Fruit fly (Drosophila melanogaster): ENCODE measurements around the gene pyd3.
A peak's percentile ranks its signal among the peaks of the same experiment; 100 is the strongest.

pyd3 gene

DNA sequence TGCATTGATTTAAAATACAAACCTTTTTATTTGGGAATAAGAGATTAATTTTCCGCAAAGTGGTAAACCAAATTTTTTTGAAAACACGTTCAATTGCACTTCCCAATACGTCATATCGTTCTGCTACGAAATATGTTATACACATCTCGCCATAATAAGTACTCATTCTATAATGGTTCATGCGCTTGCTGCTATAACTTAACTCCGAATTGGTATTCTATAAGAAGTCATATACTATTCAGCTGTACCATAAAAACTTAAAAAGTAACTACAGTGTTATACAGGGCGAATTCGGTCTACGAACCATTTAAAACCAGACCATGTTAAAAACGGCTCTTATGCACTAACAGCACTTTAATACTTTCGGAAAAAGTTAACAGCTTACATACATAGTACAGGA lies 29.7 kb upstream of the pyd3 start (continued):
- TF ChIP-seq CG14441 (GFP tag; IDR thresholded peaks at IDR 0.05), result 0 out of 2 replicates have a peak, but pooled peaks have one; percentile 21
- no peak for TF ChIP-seq pan (optimal IDR thresholded peaks at IDR 0.05)
- TF ChIP-seq pan (GFP tag; optimal IDR thresholded peaks at IDR 0.05 in 1 of 2, IDR thresholded peaks at IDR 0.05 in 1 of 2), result no peak
- TF ChIP-seq trh (GFP tag; optimal IDR thresholded peaks at IDR 0.05), result no peak
- TF ChIP-seq CG13424 (tag; optimal IDR thresholded peaks at IDR 0.05), result peak; percentile 47
- no peak for TF ChIP-seq gro (GFP tag; optimal IDR thresholded peaks at IDR 0.05)
- TF ChIP-seq CG34224 (GFP tag; IDR thresholded peaks at IDR 0.05; ENCODE audit: partially characterized antibody), result no peak
- no peak for TF ChIP-seq dati (GFP tag; IDR thresholded peaks at IDR 0.05)
- TF ChIP-seq ap (GFP tag; IDR thresholded peaks at IDR 0.05), result no peak
- TF ChIP-seq amos (GFP tag; IDR thresholded peaks at IDR 0.05; ENCODE audit: partially characterized antibody), result no peak
- TF ChIP-seq CG11456 (GFP tag; IDR thresholded peaks at IDR 0.05), result no peak
- TF ChIP-seq CG30403 (GFP tag; optimal IDR thresholded peaks at IDR 0.05), result no peak
- no peak for TF ChIP-seq CG3163 (GFP tag; optimal IDR thresholded peaks at IDR 0.05)
- no peak for TF ChIP-seq tio (GFP tag; optimal IDR thresholded peaks at IDR 0.05)
- TF ChIP-seq NfI (GFP tag; optimal IDR thresholded peaks at IDR 0.05), result peak; percentile 64
- peak; percentile 16; the same call in 1 of the 3 replicates for TF ChIP-seq zen2 (GFP tag; IDR thresholded peaks at IDR 0.05; ENCODE audit: partially characterized antibody)
- TF ChIP-seq zfh2 (GFP tag; optimal IDR thresholded peaks at IDR 0.05), result no peak
- no peak for TF ChIP-seq Bgb (GFP tag; IDR thresholded peaks at IDR 0.05; ENCODE audit: partially characterized antibody)
- 0 out of 2 replicates have a peak, but pooled peaks have one; percentile 35 for TF ChIP-seq stc (GFP tag; IDR thresholded peaks at IDR 0.05)
- no peak for TF ChIP-seq CG12769 (tag; optimal IDR thresholded peaks at IDR 0.05)
- TF ChIP-seq gsb-n (tag; optimal IDR thresholded peaks at IDR 0.05), result no peak
- TF ChIP-seq HHEX (GFP tag; optimal IDR thresholded peaks at IDR 0.05), result no peak
- TF ChIP-seq CG14965 (GFP tag; optimal IDR thresholded peaks at IDR 0.05; ENCODE audit: borderline replicate concordance), result no peak
- TF ChIP-seq pb (GFP tag; optimal IDR thresholded peaks at IDR 0.05), result no peak
- TF ChIP-seq nerfin-1 (tag; optimal IDR thresholded peaks at IDR 0.05), result no peak
- TF ChIP-seq HLH3B (GFP tag; IDR thresholded peaks at IDR 0.05), result no peak
- TF ChIP-seq sr (GFP tag; IDR thresholded peaks at IDR 0.05), result no peak; the same call in 2 of the 3 replicates
- no peak for TF ChIP-seq CG1647 (GFP tag; optimal IDR thresholded peaks at IDR 0.05)
- no peak for TF ChIP-seq jing (GFP tag; optimal IDR thresholded peaks at IDR 0.05)
- no peak for TF ChIP-seq fru (optimal IDR thresholded peaks at IDR 0.05)
- TF ChIP-seq Xbp1 (GFP tag; optimal IDR thresholded peaks at IDR 0.05), result no peak
- TF ChIP-seq esg (GFP tag; conservative IDR thresholded peaks at IDR 0.05), result no peak
- TF ChIP-seq CG8281 (tag; optimal IDR thresholded peaks at IDR 0.05), result no peak
- no peak for TF ChIP-seq D19A (tag; optimal IDR thresholded peaks at IDR 0.05)
- no peak for TF ChIP-seq hkb (optimal IDR thresholded peaks at IDR 0.05)
- TF ChIP-seq hkb (GFP tag; IDR thresholded peaks at IDR 0.05), result no peak
- TF ChIP-seq dmrt11E (tag; optimal IDR thresholded peaks at IDR 0.05), result no peak
- no peak for TF ChIP-seq Xrp1 (GFP tag; IDR thresholded peaks at IDR 0.05)
- TF ChIP-seq scrt (GFP tag; optimal IDR thresholded peaks at IDR 0.05), result no peak
- no peak for TF ChIP-seq nmo (GFP tag; optimal IDR thresholded peaks at IDR 0.05)
- peak; percentile 74 for TF ChIP-seq CG17912 (GFP tag; optimal IDR thresholded peaks at IDR 0.05)
- TF ChIP-seq tap (tag; optimal IDR thresholded peaks at IDR 0.05), result peak; percentile 19
- no peak for TF ChIP-seq peb (GFP tag; IDR thresholded peaks at IDR 0.05)
- TF ChIP-seq CG16863 (GFP tag; optimal IDR thresholded peaks at IDR 0.05), result no peak
- no peak for TF ChIP-seq CG9727 (GFP tag; optimal IDR thresholded peaks at IDR 0.05)
- no peak for TF ChIP-seq ham (GFP tag; IDR thresholded peaks at IDR 0.05)
- peak; percentile 84 for TF ChIP-seq wek (GFP tag; optimal IDR thresholded peaks at IDR 0.05)
- peak; percentile 23 for TF ChIP-seq dmrt99B (tag; optimal IDR thresholded peaks at IDR 0.05)
- TF ChIP-seq CG30431 (GFP tag; optimal IDR thresholded peaks at IDR 0.05), result no peak
- no peak for TF ChIP-seq HmgD (GFP tag; optimal IDR thresholded peaks at IDR 0.05)
- no peak for TF ChIP-seq trem (tag; optimal IDR thresholded peaks at IDR 0.05)
- no peak for TF ChIP-seq CG6272 (GFP tag; IDR thresholded peaks at IDR 0.05)
- TF ChIP-seq CG1602 (GFP tag; optimal IDR thresholded peaks at IDR 0.05), result no peak

All from whole organism, embryonic.